Worm (Caenorhabditis elegans): ENCODE measurements around the gene F46C5.2.

The F46C5.2 gene

ce11 chrII:8817225-8817624 is 11.9 kb downstream of the F46C5.2 start (continued):
- no peak for TF ChIP-seq lin-15B (tag; optimal IDR thresholded peaks at IDR 0.05)
- TF ChIP-seq hif-1 (tag; optimal IDR thresholded peaks at IDR 0.05), result no peak
- TF ChIP-seq aly-2 (tag; optimal IDR thresholded peaks at IDR 0.05), result no peak
- no peak for TF ChIP-seq daf-12 (tag; optimal IDR thresholded peaks at IDR 0.05)
- TF ChIP-seq T26A8.4 (GFP tag; IDR thresholded peaks at IDR 0.05), result no peak
- TF ChIP-seq zfp-2 (tag; optimal IDR thresholded peaks at IDR 0.05), result no peak
- no peak for TF ChIP-seq ces-1 (GFP tag; optimal IDR thresholded peaks at IDR 0.05)
- no peak for TF ChIP-seq php-3 (GFP tag; IDR thresholded peaks at IDR 0.05)
- no peak for TF ChIP-seq madf-5 (GFP tag; IDR thresholded peaks at IDR 0.05)
- peak; percentile 18 for TF ChIP-seq nhr-28 (tag; optimal IDR thresholded peaks at IDR 0.05)
- no peak for TF ChIP-seq Y48G9A.11 (GFP tag; IDR thresholded peaks at IDR 0.05)
- TF ChIP-seq mxl-3 (GFP tag; optimal IDR thresholded peaks at IDR 0.05), result no peak
- no peak for TF ChIP-seq lin-1 (GFP tag; IDR thresholded peaks at IDR 0.05)
- no peak for TF ChIP-seq Y5F2A.4 (GFP tag; optimal IDR thresholded peaks at IDR 0.05)
- no peak for TF ChIP-seq egl-27 (tag; optimal IDR thresholded peaks at IDR 0.05)
- no peak for TF ChIP-seq pqm-1 (tag; optimal IDR thresholded peaks at IDR 0.05)
- no peak for TF ChIP-seq vab-7 (GFP tag; IDR thresholded peaks at IDR 0.05)
- no peak for TF ChIP-seq zip-11 (GFP tag; IDR thresholded peaks at IDR 0.05)
- no peak for TF ChIP-seq nhr-111 (GFP tag; optimal IDR thresholded peaks at IDR 0.05)
- no peak for TF ChIP-seq fos-1 (tag; optimal IDR thresholded peaks at IDR 0.05)
- TF ChIP-seq nhr-41 (GFP tag; IDR thresholded peaks at IDR 0.05), result no peak
- no peak for TF ChIP-seq hlh-30 (tag; optimal IDR thresholded peaks at IDR 0.05; ENCODE audit: insufficient read depth)
- TF ChIP-seq lin-39 (tag; optimal IDR thresholded peaks at IDR 0.05), result no peak
- no peak for TF ChIP-seq ZK337.2 (GFP tag; IDR thresholded peaks at IDR 0.05)
- no peak for TF ChIP-seq rbr-2 (tag; optimal IDR thresholded peaks at IDR 0.05)
- TF ChIP-seq mdt-29 (GFP tag; IDR thresholded peaks at IDR 0.05), result peak; percentile 10; the same call in 1 of the 2 replicates
- TF ChIP-seq tra-1 (GFP tag; IDR thresholded peaks at IDR 0.05), result no peak
- TF ChIP-seq skn-1 (tag; optimal IDR thresholded peaks at IDR 0.05), result no peak
- no peak for TF ChIP-seq zag-1 (tag; optimal IDR thresholded peaks at IDR 0.05)
- TF ChIP-seq nhr-77 (tag; optimal IDR thresholded peaks at IDR 0.05), result no peak
- TF ChIP-seq F37D6.2 (tag; optimal IDR thresholded peaks at IDR 0.05), result no peak
- 0 out of 2 replicates have a peak, but pooled peaks have one; percentile 37 for TF ChIP-seq ceh-20 (GFP tag; IDR thresholded peaks at IDR 0.05)
- peak; percentile 52 for TF ChIP-seq mep-1 (tag; optimal IDR thresholded peaks at IDR 0.05)
- TF ChIP-seq ama-1 (optimal IDR thresholded peaks at IDR 0.05), result no peak
- no peak for TF ChIP-seq F44E2.7 (GFP tag; IDR thresholded peaks at IDR 0.05)
- TF ChIP-seq zfp-3 (GFP tag; conservative IDR thresholded peaks at IDR 0.05), result peak; percentile 88
- TF ChIP-seq tag-97 (GFP tag; IDR thresholded peaks at IDR 0.05), result no peak
- TF ChIP-seq ceh-44 (GFP tag; IDR thresholded peaks at IDR 0.05), result no peak
- no peak for TF ChIP-seq nhr-102 (tag; optimal IDR thresholded peaks at IDR 0.05)
- TF ChIP-seq T20F7.1 (GFP tag; optimal IDR thresholded peaks at IDR 0.05), result peak; percentile 50
- no peak for TF ChIP-seq dmd-8 (GFP tag; IDR thresholded peaks at IDR 0.05)
- TF ChIP-seq aha-1 (tag), result no peak
- TF ChIP-seq nhr-10 (tag; optimal IDR thresholded peaks at IDR 0.05), result no peak
- TF ChIP-seq dpl-1 (GFP tag; optimal IDR thresholded peaks at IDR 0.05), result no peak
- no peak for TF ChIP-seq daf-16 (GFP tag; optimal IDR thresholded peaks at IDR 0.05)
- TF ChIP-seq daf-16 (tag; optimal IDR thresholded peaks at IDR 0.05), result no peak
- TF ChIP-seq dmd-6 (GFP tag; IDR thresholded peaks at IDR 0.05), result no peak
- TF ChIP-seq R02D3.7 (tag; optimal IDR thresholded peaks at IDR 0.05), result no peak
- no peak for TF ChIP-seq hlh-11 (tag; optimal IDR thresholded peaks at IDR 0.05)
